Fruit fly (Drosophila melanogaster) whole organism, prepupa: Measurements from ENCODE around the gene CG43135.

Experiments
- CG10631 ChIP-seq: fragments of 200-800 bp; sonication (Bioruptor generic); optimal IDR thresholded peaks from 2 replicates; lab custom pipeline; 2016; ENCODE audit warnings: missing biosample characterization, missing genetic modification characterization
- CG10669 ChIP-seq: fragments of 200-800 bp; sonication (Bioruptor generic); optimal IDR thresholded peaks from 3 replicates; lab custom pipeline; 2018; ENCODE audit warnings: missing biosample characterization, mild to moderate bottlenecking, missing genetic modification characterization, moderate library complexity
- CG11762 ChIP-seq: fragments of 200-800 bp; sonication (Bioruptor generic); optimal IDR thresholded peaks from 3 replicates; lab custom pipeline; 2016; ENCODE audit warnings: missing biosample characterization, missing genetic modification characterization; ENCODE audit not compliant: insufficient read depth
- CG11902 ChIP-seq: fragments of 200-800 bp; sonication (Bioruptor generic); optimal IDR thresholded peaks from 3 replicates; lab custom pipeline; 2016; ENCODE audit warnings: missing biosample characterization, missing genetic modification characterization
- CG15336 ChIP-seq: fragments of 200-800 bp; sonication (Bioruptor generic); IDR thresholded peaks from 2 replicates; pipeline ENCODE4 v1.3.6; 2022; ENCODE audit warnings: missing biosample characterization, missing genetic modification characterization
- CG1621 ChIP-seq: fragments of 200-800 bp; sonication (Bioruptor generic); optimal IDR thresholded peaks from 3 replicates; lab custom pipeline; 2018; ENCODE audit warnings: missing biosample characterization, mild to moderate bottlenecking, missing genetic modification characterization
- CG16779 ChIP-seq: fragments of 200-800 bp; sonication (Bioruptor generic); optimal IDR thresholded peaks from 3 replicates; lab custom pipeline; 2017; ENCODE audit warnings: missing biosample characterization, mild to moderate bottlenecking, missing genetic modification characterization
- CG3032 ChIP-seq: fragments of 200-800 bp; optimal IDR thresholded peaks from 2 replicates; lab custom pipeline; 2019; ENCODE audit warnings: missing biosample characterization, mild to moderate bottlenecking, missing genetic modification characterization, moderate library complexity
- CG31627 ChIP-seq: fragments of 200-800 bp; sonication (Bioruptor generic); optimal IDR thresholded peaks from 3 replicates; lab custom pipeline; 2016; ENCODE audit warnings: missing biosample characterization, missing genetic modification characterization
- CG32006 ChIP-seq: fragments of 200-800 bp; sonication (Bioruptor generic); optimal IDR thresholded peaks from 3 replicates; lab custom pipeline; 2017; ENCODE audit warnings: missing biosample characterization, mild to moderate bottlenecking, missing genetic modification characterization
- CG34406 ChIP-seq: fragments of 200-800 bp; sonication (Bioruptor generic); optimal IDR thresholded peaks from 3 replicates; lab custom pipeline; 2016; ENCODE audit warnings: missing biosample characterization, missing genetic modification characterization
- CG3919 ChIP-seq: fragments of 200-800 bp; sonication (Bioruptor generic); optimal IDR thresholded peaks from 3 replicates; lab custom pipeline; 2016; ENCODE audit warnings: missing biosample characterization, missing genetic modification characterization
- CG4318 ChIP-seq: fragments of 200-800 bp; sonication (Bioruptor generic); optimal IDR thresholded peaks from 3 replicates; lab custom pipeline; 2017; ENCODE audit warnings: missing biosample characterization, mild to moderate bottlenecking, missing genetic modification characterization
- CG6854 ChIP-seq: fragments of 200-800 bp; sonication (Bioruptor generic); optimal IDR thresholded peaks from 2 replicates; lab custom pipeline; 2017; ENCODE audit warnings: missing biosample characterization, mild to moderate bottlenecking, missing genetic modification characterization
- CG8119 ChIP-seq: fragments of 200-800 bp; sonication (Bioruptor generic); IDR thresholded peaks from 3 replicates; pipeline ENCODE4 v1.3.6; 2022; ENCODE audit warnings: missing biosample characterization, missing genetic modification characterization
- CG8632 ChIP-seq: fragments of 200-800 bp; sonication (Bioruptor generic); optimal IDR thresholded peaks from 3 replicates; lab custom pipeline; 2016; ENCODE audit warnings: missing biosample characterization, missing genetic modification characterization
- CG9139 ChIP-seq: fragments of 200-800 bp; sonication (Bioruptor generic); optimal IDR thresholded peaks from 3 replicates; lab custom pipeline; 2017; ENCODE audit warnings: missing biosample characterization, mild to moderate bottlenecking, missing genetic modification characterization
- Ets21C ChIP-seq: fragments of 200-800 bp; sonication (Bioruptor generic); optimal IDR thresholded peaks from 3 replicates; lab custom pipeline; 2016; ENCODE audit warnings: missing biosample characterization, missing genetic modification characterization
- Hr38 ChIP-seq: sonication (Bioruptor generic); optimal IDR thresholded peaks from 2 replicates; lab custom pipeline; 2016; ENCODE audit warnings: missing biosample characterization, missing genetic modification characterization
- Hr4 ChIP-seq: fragments of 200-800 bp; sonication (Bioruptor generic); optimal IDR thresholded peaks from 3 replicates; lab custom pipeline; 2016; ENCODE audit warnings: missing biosample characterization, missing genetic modification characterization
- Met ChIP-seq: fragments of 200-800 bp; sonication (Bioruptor generic); optimal IDR thresholded peaks from 3 replicates; lab custom pipeline; 2016; ENCODE audit warnings: missing biosample characterization, missing genetic modification characterization
- OdsH ChIP-seq: fragments of 200-800 bp; sonication (Bioruptor generic); optimal IDR thresholded peaks from 3 replicates; lab custom pipeline; 2016; ENCODE audit warnings: missing biosample characterization, missing genetic modification characterization
- Smox ChIP-seq: fragments of 200-800 bp; sonication (Bioruptor generic); optimal IDR thresholded peaks from 3 replicates; lab custom pipeline; 2016; ENCODE audit warnings: missing biosample characterization, missing genetic modification characterization
- Sox102F ChIP-seq: fragments of 200-800 bp; sonication (Bioruptor generic); optimal IDR thresholded peaks from 2 replicates; lab custom pipeline; 2016; ENCODE audit warnings: missing biosample characterization, mild to moderate bottlenecking, missing genetic modification characterization
- Sox14 ChIP-seq: fragments of 200-800 bp; sonication (Bioruptor generic); optimal IDR thresholded peaks from 3 replicates; lab custom pipeline; 2016; ENCODE audit warnings: missing biosample characterization, missing genetic modification characterization
- Sox15 ChIP-seq: fragments of 200-800 bp; sonication (Bioruptor generic); optimal IDR thresholded peaks from 3 replicates; lab custom pipeline; 2016; ENCODE audit warnings: missing biosample characterization, missing genetic modification characterization
- achi ChIP-seq: fragments of 200-800 bp; sonication (Bioruptor generic); optimal IDR thresholded peaks from 3 replicates; lab custom pipeline; 2016; ENCODE audit warnings: missing biosample characterization, missing genetic modification characterization
- cyc ChIP-seq: fragments of 200-800 bp; sonication (Bioruptor generic); optimal IDR thresholded peaks from 3 replicates; lab custom pipeline; 2016; ENCODE audit warnings: missing biosample characterization, missing genetic modification characterization
- dac ChIP-seq: fragments of 200-800 bp; sonication (Bioruptor generic); optimal IDR thresholded peaks from 2 replicates; lab custom pipeline; 2017; ENCODE audit warnings: missing biosample characterization, mild to moderate bottlenecking, missing genetic modification characterization
- dsx ChIP-seq: fragments of 200-800 bp; optimal IDR thresholded peaks from 3 replicates; lab custom pipeline; 2019; ENCODE audit warnings: missing biosample characterization, mild to moderate bottlenecking, missing genetic modification characterization, moderate library complexity; ENCODE audit not compliant: poor library complexity, severe bottlenecking
- eg ChIP-seq: fragments of 200-800 bp; sonication (Bioruptor generic); IDR thresholded peaks from 3 replicates; pipeline ENCODE4 v1.3.6; 2022; ENCODE audit warnings: missing biosample characterization, missing genetic modification characterization
- esn ChIP-seq: fragments of 200-800 bp; sonication (Bioruptor generic); optimal IDR thresholded peaks from 2 replicates; lab custom pipeline; 2016; ENCODE audit warnings: missing biosample characterization, mild to moderate bottlenecking, missing genetic modification characterization, moderate library complexity
- fd59A ChIP-seq: fragments of 200-800 bp; sonication (Bioruptor generic); optimal IDR thresholded peaks from 2 replicates; lab custom pipeline; 2017; ENCODE audit warnings: missing biosample characterization, mild to moderate bottlenecking, missing genetic modification characterization, missing genetic modification reagents
- fd85E ChIP-seq: fragments of 200-800 bp; sonication (Bioruptor generic); optimal IDR thresholded peaks from 3 replicates; lab custom pipeline; 2016; ENCODE audit warnings: missing biosample characterization, missing genetic modification characterization
- fkh ChIP-seq: fragments of 200-800 bp; sonication (Bioruptor generic); optimal IDR thresholded peaks from 3 replicates; lab custom pipeline; 2017; ENCODE audit warnings: missing biosample characterization, mild to moderate bottlenecking, missing genetic modification characterization, moderate library complexity
- lz ChIP-seq: fragments of 200-800 bp; sonication (Bioruptor generic); optimal IDR thresholded peaks from 3 replicates; lab custom pipeline; 2016; ENCODE audit warnings: missing biosample characterization, missing genetic modification characterization
- net ChIP-seq: fragments of 200-800 bp; sonication (Bioruptor generic); optimal IDR thresholded peaks from 3 replicates; lab custom pipeline; 2016; ENCODE audit warnings: missing biosample characterization, missing genetic modification characterization
- pdm3 ChIP-seq: fragments of 200-800 bp; sonication (Bioruptor generic); optimal IDR thresholded peaks from 3 replicates; lab custom pipeline; 2016; ENCODE audit warnings: missing biosample characterization, missing genetic modification characterization
- ss ChIP-seq, 2 experiments: fragments of 200-800 bp; sonication (Bioruptor generic); optimal IDR thresholded peaks; 2 replicates in 1 of 2; 3 replicates in 1 of 2; lab custom pipeline; 2017 to 2018; ENCODE audit warnings: mild to moderate bottlenecking in 2 of 2, missing biosample characterization in 2 of 2, missing genetic modification characterization in 2 of 2, moderate library complexity in 1 of 2
- svp ChIP-seq: fragments of 200-800 bp; sonication (Bioruptor generic); peaks from one replicate; lab custom pipeline; 2016; ENCODE audit warnings: missing biosample characterization, missing genetic modification characterization
- topi ChIP-seq: fragments of 200-800 bp; sonication (Bioruptor generic); optimal IDR thresholded peaks from 3 replicates; lab custom pipeline; 2016; ENCODE audit warnings: missing biosample characterization, missing genetic modification characterization
- vri ChIP-seq: fragments of 200-800 bp; sonication (Bioruptor generic); optimal IDR thresholded peaks from 3 replicates; lab custom pipeline; 2016; ENCODE audit warnings: missing biosample characterization, mild to moderate bottlenecking, missing genetic modification characterization

CG43135 gene

DNA sequence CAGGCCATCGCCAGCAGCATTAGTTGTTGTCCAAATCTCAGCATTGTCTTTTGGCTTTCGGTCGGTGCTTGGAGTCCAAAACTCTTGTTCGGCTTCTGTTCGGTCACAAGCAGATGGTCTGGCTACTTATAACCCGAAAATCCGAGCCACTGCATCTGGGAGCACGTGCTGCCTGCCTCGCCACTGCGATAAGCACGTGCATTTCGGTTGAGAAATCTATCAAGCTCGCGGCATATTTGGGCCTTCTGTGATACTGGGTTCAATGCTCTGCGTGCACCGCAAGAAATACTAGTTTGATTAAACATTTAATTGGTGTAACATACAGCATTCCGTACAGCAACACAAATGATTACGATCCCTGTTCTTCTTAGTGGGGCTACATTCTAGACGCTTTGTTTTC is 5.5 kb upstream of the CG43135 start, which contains the start of gene Femcoat:
Gene Femcoat (minus strand): TSS at position 101 of the 400 bp plus-strand sequence.
- TF ChIP-seq fd85E (no peak), fkh (no peak), Sox15 (GFP tag; lab: Kevin White, UChicago) (no peak), CG16779 (tag; lab: Kevin White, UChicago) (no peak), pdm3 (no peak), CG34406 (GFP tag; lab: Kevin White, UChicago) (no peak), CG1621 (tag; lab: Kevin White, UChicago) (no peak), CG3919 (no peak)

DNA sequence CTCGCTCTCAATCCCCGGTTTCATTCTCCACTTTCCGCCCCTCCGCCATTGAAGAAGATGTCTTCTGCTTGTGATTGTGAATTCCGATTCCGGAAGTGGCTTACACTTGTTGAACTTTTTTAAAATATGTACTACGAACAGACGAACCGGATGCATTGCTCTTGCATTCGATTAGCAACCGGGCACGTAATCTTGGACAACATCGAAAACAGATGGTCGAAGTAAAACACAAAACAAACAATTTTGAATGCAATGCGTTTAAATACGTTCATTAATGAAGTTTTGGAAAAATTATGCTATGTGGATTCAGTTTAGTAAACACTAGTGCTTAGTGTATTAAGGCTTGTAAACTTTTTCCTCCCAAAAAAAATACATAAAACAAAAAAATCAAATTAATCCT is 2.1 kb upstream of the CG43135 start, which contains the start of gene Muc4B:
Gene Muc4B (minus strand): TSS at position 101 of the 400 bp plus-strand sequence.
- no peak for TF ChIP-seq pdm3
- TF ChIP-seq Ets21C (GFP tag; lab: Kevin White, UChicago) = no peak
- TF ChIP-seq ss (GFP tag; optimal IDR thresholded peaks at IDR 0.05; lab: Kevin White, UChicago) = no peak
- TF ChIP-seq achi = no peak
- TF ChIP-seq vri (GFP tag; lab: Kevin White, UChicago) = no peak
- no peak for TF ChIP-seq Smox (GFP tag; lab: Kevin White, UChicago)
- TF ChIP-seq CG10669 (GFP tag; lab: Kevin White, UChicago) = no peak
- TF ChIP-seq CG6854 (GFP tag; lab: Kevin White, UChicago) = no peak
- no peak for TF ChIP-seq CG1621 (tag; lab: Kevin White, UChicago)
- no peak for TF ChIP-seq net (GFP tag; lab: Kevin White, UChicago)
- no peak for TF ChIP-seq CG8119 (GFP tag; lab: Robert Waterston, UW)
- no peak for TF ChIP-seq CG3919

DNA sequence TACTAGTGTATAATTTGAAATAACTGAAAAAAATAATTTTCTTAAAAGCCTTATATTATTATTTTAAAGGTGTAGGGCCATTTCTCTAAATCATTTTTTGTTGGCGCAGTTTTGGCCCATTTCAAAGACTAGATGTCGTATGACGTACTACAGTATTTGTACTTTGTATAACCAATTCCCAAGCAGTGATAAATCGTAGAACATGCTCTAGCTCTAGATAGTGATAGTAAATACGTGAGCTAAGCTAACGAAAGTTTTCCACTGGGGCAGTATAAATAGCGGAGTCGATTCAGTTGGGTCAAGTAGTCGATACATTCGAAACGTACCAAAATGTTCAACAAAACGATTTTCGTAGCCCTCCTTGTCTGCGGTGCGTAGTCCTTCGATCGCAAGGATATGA is 1.2 kb upstream of the CG43135 start, which contains the start of gene CG43134:
Gene CG43134 (plus strand): TSS at position 301 of the 400 bp plus-strand sequence.
- no peak for TF ChIP-seq net (GFP tag; lab: Kevin White, UChicago)
- no peak for TF ChIP-seq eg (GFP tag; lab: Robert Waterston, UW)
- TF ChIP-seq CG11762 (GFP tag; lab: Kevin White, UChicago) = no peak
- no peak for TF ChIP-seq fd85E
- no peak for TF ChIP-seq Ets21C (GFP tag; lab: Kevin White, UChicago)
- TF ChIP-seq vri (GFP tag; lab: Kevin White, UChicago) = no peak
- TF ChIP-seq Hr38 (GFP tag; lab: Kevin White, UChicago) = no peak
- no peak for TF ChIP-seq dsx (GFP tag; lab: Kevin White, UChicago)
- TF ChIP-seq CG4318 (GFP tag; lab: Kevin White, UChicago) = no peak
- no peak for TF ChIP-seq esn (GFP tag; lab: Kevin White, UChicago)
- TF ChIP-seq ss (GFP tag; optimal IDR thresholded peaks at IDR 0.05; lab: Kevin White, UChicago) = no peak
- TF ChIP-seq CG8632 (GFP tag; lab: Kevin White, UChicago) = no peak
- TF ChIP-seq CG3032 (tag; lab: Kevin White, UChicago) = no peak
- no peak for TF ChIP-seq Sox102F (GFP tag; lab: Kevin White, UChicago)
- no peak for TF ChIP-seq CG31627
- TF ChIP-seq CG15336 (GFP tag; lab: Robert Waterston, UW) = no peak
- no peak for TF ChIP-seq Met (GFP tag; lab: Kevin White, UChicago)

DNA sequence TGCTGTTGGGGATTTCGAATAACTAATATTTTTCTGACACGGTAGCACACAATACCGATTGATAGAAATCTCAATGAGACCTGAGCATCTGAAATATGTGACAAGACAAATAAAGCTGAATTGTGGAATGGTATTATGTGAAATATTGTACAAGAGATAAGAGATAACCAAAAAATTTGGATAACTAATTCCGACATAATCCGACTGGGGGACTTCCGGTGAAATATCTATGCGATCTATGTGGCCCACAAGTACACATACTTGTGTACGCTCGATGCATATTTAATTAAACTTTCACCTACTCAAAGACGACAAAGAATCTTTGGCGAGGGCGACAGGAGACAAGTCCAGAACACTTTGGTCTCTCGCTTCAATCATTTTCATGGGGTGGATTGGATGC is 4.5 kb downstream of the CG43135 start, which contains the start of gene CG15576:
Gene CG15576 (minus strand): TSS at position 101 of the 400 bp plus-strand sequence.
- no peak for TF ChIP-seq Hr4
- TF ChIP-seq topi = no peak

DNA sequence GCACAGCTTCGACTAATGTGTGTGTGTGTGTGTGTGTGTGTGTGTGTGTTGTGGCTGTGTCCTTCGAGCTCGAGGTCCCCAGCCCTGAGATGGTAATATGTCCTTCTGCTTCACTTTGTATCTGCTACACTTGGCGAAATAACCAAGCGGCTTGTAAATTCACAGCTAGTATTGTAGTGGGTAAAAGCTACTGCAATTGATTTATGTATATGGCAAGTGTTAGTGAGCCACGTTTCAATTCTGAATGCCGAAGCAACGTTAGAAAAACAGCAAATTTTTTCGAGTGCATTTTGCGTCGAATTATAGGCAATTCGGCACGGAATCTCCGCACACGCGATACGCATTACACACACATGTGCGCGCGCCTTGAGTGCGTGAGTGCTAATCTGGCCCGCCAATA is 14.5 kb downstream of the CG43135 start:
- TF ChIP-seq CG32006 (GFP tag; lab: Kevin White, UChicago) (peak; percentile 56), CG6854 (GFP tag; lab: Kevin White, UChicago) (no peak), dac (GFP tag; lab: Kevin White, UChicago) (no peak), cyc (GFP tag; lab: Kevin White, UChicago) (peak; percentile 47), CG4318 (GFP tag; lab: Kevin White, UChicago) (peak; percentile 46), CG11902 (peak; percentile 0), Sox15 (GFP tag; lab: Kevin White, UChicago) (peak; percentile 14), CG10631 (GFP tag; lab: Kevin White, UChicago) (peak; percentile 30), CG10669 (GFP tag; lab: Kevin White, UChicago) (peak; percentile 43), Sox14 (GFP tag; lab: Kevin White, UChicago) (peak; percentile 10), vri (GFP tag; lab: Kevin White, UChicago) (no peak), CG11762 (GFP tag; lab: Kevin White, UChicago) (no peak), pdm3 (peak; percentile 38), CG1621 (tag; lab: Kevin White, UChicago) (peak; percentile 39), achi (peak; percentile 0), net (GFP tag; lab: Kevin White, UChicago) (peak; percentile 17), fd59A (GFP tag; lab: Kevin White, UChicago) (no peak), svp (GFP tag; lab: Kevin White, UChicago) (peak; percentile 66), OdsH (GFP tag; lab: Kevin White, UChicago) (peak; percentile 34), fd85E (no peak), CG9139 (no peak), lz (GFP tag; lab: Kevin White, UChicago) (peak; percentile 45)
